Worm (Caenorhabditis elegans) whole organism, early embryonic: ENCODE data around the gene cest-7.

Experiments
- hmbx-1 ChIP-seq: sonication (generic microtip); optimal IDR thresholded peaks from 2 replicates; lab custom pipeline; 2016; ENCODE audit warnings: mild to moderate bottlenecking, missing genetic modification characterization, missing compliant biosample characterization
- hnd-1 ChIP-seq: sonication (generic microtip); optimal IDR thresholded peaks from 2 replicates; lab custom pipeline; 2016; ENCODE audit warnings: missing genetic modification characterization, missing compliant biosample characterization

DNA sequence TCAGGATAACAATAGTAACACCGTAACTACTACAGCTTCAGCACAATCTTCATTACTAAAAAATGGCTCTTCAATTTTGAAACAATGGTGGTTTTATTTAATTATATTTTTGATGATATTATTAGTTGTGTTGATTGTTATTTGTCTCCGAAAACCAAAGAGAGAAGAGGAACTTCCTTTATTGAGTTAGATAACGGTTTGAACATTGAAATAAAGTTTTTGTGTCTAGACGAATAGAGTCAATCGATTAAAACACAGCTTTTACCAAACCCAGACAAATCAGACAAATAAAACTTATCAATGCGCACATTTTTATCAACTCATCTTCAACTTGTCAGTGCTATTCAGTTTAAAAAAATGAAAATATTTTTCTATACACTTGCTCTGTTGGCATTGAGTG is at the start of gene cest-7:
- TF ChIP-seq hnd-1 (tag; lab: Kevin White, UChicago) (no peak), hmbx-1 (tag; lab: Kevin White, UChicago) (no peak)
